Fruit fly (Drosophila melanogaster) whole organism, embryonic: ENCODE data around the gene Fbw5.

Source experiments
- Ada2b ChIP-seq: fragments of 200-800 bp; sonication (Bioruptor generic); IDR thresholded peaks from 2 replicates; pipeline ENCODE4 v1.3.6; 2022; ENCODE audit warnings: missing biosample characterization, missing genetic modification characterization
- Atf3 ChIP-seq: fragments of 200-800 bp; sonication (Bioruptor generic); optimal IDR thresholded peaks from 3 replicates; lab custom pipeline; 2016; ENCODE audit warnings: missing biosample characterization, missing genetic modification characterization
- Blimp-1 ChIP-seq: fragments of 200-800 bp; sonication (Bioruptor generic); optimal IDR thresholded peaks from 3 replicates; lab custom pipeline; 2018; ENCODE audit warnings: missing biosample characterization, missing genetic modification characterization, mild to moderate bottlenecking, moderate library complexity, missing genetic modification reagents
- CG10462 ChIP-seq: fragments of 200-800 bp; sonication (Bioruptor generic); optimal IDR thresholded peaks from 2 replicates; lab custom pipeline; 2016; ENCODE audit warnings: missing biosample characterization, missing genetic modification characterization
- CG12299 ChIP-seq: fragments of 200-800 bp; sonication (Bioruptor generic); optimal IDR thresholded peaks from 2 replicates; lab custom pipeline; 2018; ENCODE audit warnings: missing biosample characterization, mild to moderate bottlenecking, missing genetic modification characterization
- CG1233 ChIP-seq: fragments of 200-800 bp; sonication (Bioruptor generic); optimal IDR thresholded peaks from 4 replicates; lab custom pipeline; 2018; ENCODE audit warnings: missing biosample characterization, mild to moderate bottlenecking, missing genetic modification characterization
- CG12391 ChIP-seq: fragments of 200-800 bp; sonication (Bioruptor generic); optimal IDR thresholded peaks from 3 replicates; lab custom pipeline; 2018; ENCODE audit warnings: missing biosample characterization, mild to moderate bottlenecking, missing genetic modification characterization, moderate library complexity
- CG13287 ChIP-seq: fragments of 200-800 bp; sonication (Bioruptor generic); IDR thresholded peaks from 2 replicates; pipeline ENCODE4 v1.3.6; 2022; ENCODE audit warnings: missing biosample characterization, missing genetic modification characterization; ENCODE audit not compliant: partially characterized antibody
- CG13424 ChIP-seq: fragments of 200-800 bp; sonication (Bioruptor generic); optimal IDR thresholded peaks from 2 replicates; lab custom pipeline; 2019; ENCODE audit warnings: missing biosample characterization, mild to moderate bottlenecking, missing genetic modification characterization, moderate library complexity
- CG14441 ChIP-seq: fragments of 200-800 bp; sonication (Bioruptor generic); IDR thresholded peaks from 2 replicates; pipeline ENCODE4 v1.3.6; 2022; ENCODE audit warnings: missing biosample characterization, missing genetic modification characterization
- CG15479 ChIP-seq: fragments of 200-800 bp; sonication (Bioruptor generic); optimal IDR thresholded peaks from 3 replicates; lab custom pipeline; 2019; ENCODE audit warnings: missing biosample characterization, mild to moderate bottlenecking, missing genetic modification characterization, moderate library complexity
- CG15696 ChIP-seq: fragments of 200-800 bp; sonication (Bioruptor generic); optimal IDR thresholded peaks from 2 replicates; lab custom pipeline; 2019; ENCODE audit warnings: missing biosample characterization, mild to moderate bottlenecking, missing genetic modification characterization, moderate library complexity
- CG16815 ChIP-seq: fragments of 200-800 bp; sonication (Bioruptor generic); optimal IDR thresholded peaks from 3 replicates; lab custom pipeline; 2017; ENCODE audit warnings: missing biosample characterization, mild to moderate bottlenecking, missing genetic modification characterization
- CG17328 ChIP-seq: fragments of 200-800 bp; sonication (Bioruptor generic); IDR thresholded peaks from 2 replicates; pipeline ENCODE4 v1.3.6; 2022; ENCODE audit warnings: missing biosample characterization, missing genetic modification characterization
- CG31388 ChIP-seq: fragments of 200-800 bp; sonication (Bioruptor generic); optimal IDR thresholded peaks from 2 replicates; lab custom pipeline; 2016; ENCODE audit warnings: missing biosample characterization, missing genetic modification characterization
- CG4282 ChIP-seq: fragments of 200-800 bp; sonication (Bioruptor generic); optimal IDR thresholded peaks from 2 replicates; lab custom pipeline; 2016; ENCODE audit warnings: missing biosample characterization, missing genetic modification characterization
- CG6813 ChIP-seq: fragments of 200-800 bp; sonication (Bioruptor generic); optimal IDR thresholded peaks from 2 replicates; lab custom pipeline; 2017; ENCODE audit warnings: missing biosample characterization, missing genetic modification characterization, mild to moderate bottlenecking, moderate library complexity, missing genetic modification reagents
- CG7928 ChIP-seq: fragments of 200-800 bp; sonication (Bioruptor generic); optimal IDR thresholded peaks from 2 replicates; lab custom pipeline; 2017; ENCODE audit warnings: missing biosample characterization, mild to moderate bottlenecking, missing genetic modification characterization
- CG8388 ChIP-seq: fragments of 200-800 bp; sonication (Bioruptor generic); optimal IDR thresholded peaks from 2 replicates; lab custom pipeline; 2019; ENCODE audit warnings: missing biosample characterization, mild to moderate bottlenecking, missing genetic modification characterization, moderate library complexity
- Dip2 ChIP-seq: fragments of 200-800 bp; sonication (Bioruptor generic); IDR thresholded peaks from 2 replicates; pipeline ENCODE4 v1.3.6; 2022; ENCODE audit warnings: missing biosample characterization, missing genetic modification characterization
- H15 ChIP-seq: fragments of 200-800 bp; sonication (Bioruptor generic); IDR thresholded peaks from 3 replicates; pipeline ENCODE4 v1.3.6; 2022; ENCODE audit warnings: missing biosample characterization, missing genetic modification characterization
- HLH54F ChIP-seq: fragments of 200-800 bp; sonication (Bioruptor generic); optimal IDR thresholded peaks from 3 replicates; lab custom pipeline; 2016; ENCODE audit warnings: missing biosample characterization, missing genetic modification characterization
- HmgD ChIP-seq: fragments of 200-800 bp; sonication (Bioruptor generic); optimal IDR thresholded peaks from 3 replicates; lab custom pipeline; 2016; ENCODE audit warnings: missing biosample characterization, missing genetic modification characterization
- Lpt ChIP-seq: fragments of >200 bp; optimal IDR thresholded peaks from 2 replicates; lab custom pipeline; 2018; ENCODE audit warnings: missing biosample characterization, missing genetic modification characterization
- Meics ChIP-seq: fragments of 200-800 bp; sonication (Bioruptor generic); optimal IDR thresholded peaks from 2 replicates; lab custom pipeline; 2017; ENCODE audit warnings: missing biosample characterization, mild to moderate bottlenecking, missing genetic modification characterization
- Mes4 ChIP-seq: fragments of 200-800 bp; sonication (Bioruptor generic); optimal IDR thresholded peaks from 2 replicates; lab custom pipeline; 2016; ENCODE audit warnings: missing biosample characterization, missing genetic modification characterization
- Mrtf ChIP-seq: fragments of 200-800 bp; sonication (Bioruptor generic); IDR thresholded peaks from 3 replicates; pipeline ENCODE4 v1.3.6; 2022; ENCODE audit warnings: missing biosample characterization, missing genetic modification characterization
- NfI ChIP-seq: fragments of 200-800 bp; sonication (Bioruptor generic); optimal IDR thresholded peaks from 3 replicates; lab custom pipeline; 2018; ENCODE audit warnings: missing biosample characterization, mild to moderate bottlenecking, missing genetic modification characterization, moderate library complexity
- Stat92E ChIP-seq, 3 experiments: fragments of >200 bp in 2 of 3; fragments of 200-800 bp in 1 of 3; sonication (Bioruptor generic) in 1 of 3; optimal IDR thresholded peaks; 2 replicates each; lab custom pipeline; 2017 to 2019; ENCODE audit warnings: missing biosample characterization in 3 of 3, missing genetic modification characterization in 3 of 3, mild to moderate bottlenecking in 1 of 3, moderate library complexity in 1 of 3
- Xrp1 ChIP-seq: fragments of 200-800 bp; sonication (Bioruptor generic); IDR thresholded peaks from 2 replicates; pipeline ENCODE4 v1.3.6; 2022; ENCODE audit warnings: missing biosample characterization, missing genetic modification characterization
- caup ChIP-seq: fragments of 200-800 bp; sonication (Bioruptor generic); optimal IDR thresholded peaks from 3 replicates; lab custom pipeline; 2017; ENCODE audit warnings: missing biosample characterization, mild to moderate bottlenecking, missing genetic modification characterization, moderate library complexity; ENCODE audit not compliant: severe bottlenecking
- cg ChIP-seq: fragments of 200-800 bp; sonication (Bioruptor generic); optimal IDR thresholded peaks from 3 replicates; lab custom pipeline; 2019; ENCODE audit warnings: missing biosample characterization, mild to moderate bottlenecking, missing genetic modification characterization, moderate library complexity
- croc ChIP-seq: fragments of 200-800 bp; sonication (Bioruptor generic); conservative IDR thresholded peaks from 3 replicates; pipeline ENCODE4 v1.3.6; 2022; ENCODE audit warnings: missing biosample characterization, missing genetic modification characterization
- disco-r ChIP-seq: fragments of 200-800 bp; sonication (Bioruptor generic); optimal IDR thresholded peaks from 2 replicates; lab custom pipeline; 2016; ENCODE audit warnings: missing biosample characterization, missing genetic modification characterization
- fd96Cb ChIP-seq: fragments of 200-800 bp; sonication (Bioruptor generic); optimal IDR thresholded peaks from 2 replicates; lab custom pipeline; 2018; ENCODE audit warnings: missing biosample characterization, mild to moderate bottlenecking, missing genetic modification characterization, moderate library complexity
- gcm2 ChIP-seq: fragments of 200-800 bp; sonication (Bioruptor generic); optimal IDR thresholded peaks from 2 replicates; lab custom pipeline; 2016; ENCODE audit warnings: missing biosample characterization, missing genetic modification characterization
- gem ChIP-seq: fragments of 200-800 bp; sonication (Bioruptor generic); optimal IDR thresholded peaks from 2 replicates; lab custom pipeline; 2019; ENCODE audit warnings: missing biosample characterization, mild to moderate bottlenecking, missing genetic modification characterization, moderate library complexity
- gsb ChIP-seq: fragments of 200-800 bp; sonication (Bioruptor generic); IDR thresholded peaks from 2 replicates; pipeline ENCODE4 v1.3.6; 2022; ENCODE audit warnings: missing biosample characterization, missing genetic modification characterization
- gt ChIP-seq: fragments of 200-800 bp; sonication (Bioruptor generic); IDR thresholded peaks from 2 replicates; pipeline ENCODE4 v1.3.6; 2022; ENCODE audit warnings: missing biosample characterization, missing genetic modification characterization
- hth ChIP-seq: fragments of >200 bp; optimal IDR thresholded peaks from 2 replicates; lab custom pipeline; 2017; ENCODE audit warnings: inconsistent platforms
- nmo ChIP-seq: fragments of 200-800 bp; sonication (Bioruptor generic); optimal IDR thresholded peaks from 2 replicates; lab custom pipeline; 2018; ENCODE audit warnings: missing biosample characterization, mild to moderate bottlenecking, missing genetic modification characterization, moderate library complexity
- org-1 ChIP-seq: fragments of 200-800 bp; sonication (Bioruptor generic); optimal IDR thresholded peaks from 2 replicates; lab custom pipeline; 2017; ENCODE audit warnings: missing biosample characterization, missing genetic modification characterization
- phol ChIP-seq: fragments of 200-800 bp; sonication (Bioruptor generic); optimal IDR thresholded peaks from 3 replicates; lab custom pipeline; 2018; ENCODE audit warnings: missing biosample characterization, mild to moderate bottlenecking, missing genetic modification characterization, moderate library complexity
- pita ChIP-seq: fragments of 200-800 bp; sonication (Bioruptor generic); optimal IDR thresholded peaks from 2 replicates; lab custom pipeline; 2017; ENCODE audit warnings: missing biosample characterization, mild to moderate bottlenecking, missing genetic modification characterization
- scrt ChIP-seq: fragments of 200-800 bp; sonication (Bioruptor generic); optimal IDR thresholded peaks from 2 replicates; lab custom pipeline; 2018; ENCODE audit warnings: missing biosample characterization, mild to moderate bottlenecking, missing genetic modification characterization, moderate library complexity
- sens ChIP-seq: fragments of 200-800 bp; sonication (Bioruptor generic); peaks from one replicate; lab custom pipeline; 2016; ENCODE audit warnings: missing biosample characterization, missing genetic modification characterization
- sisA ChIP-seq: fragments of 200-800 bp; sonication (Bioruptor generic); IDR thresholded peaks from 2 replicates; pipeline ENCODE4 v1.3.6; 2022; ENCODE audit warnings: missing biosample characterization, missing genetic modification characterization
- zen2 ChIP-seq: fragments of 200-800 bp; sonication (Bioruptor generic); IDR thresholded peaks from 3 replicates; pipeline ENCODE4 v1.3.6; 2022; ENCODE audit warnings: missing biosample characterization, missing genetic modification characterization; ENCODE audit not compliant: partially characterized antibody

Gene Fbw5

DNA sequence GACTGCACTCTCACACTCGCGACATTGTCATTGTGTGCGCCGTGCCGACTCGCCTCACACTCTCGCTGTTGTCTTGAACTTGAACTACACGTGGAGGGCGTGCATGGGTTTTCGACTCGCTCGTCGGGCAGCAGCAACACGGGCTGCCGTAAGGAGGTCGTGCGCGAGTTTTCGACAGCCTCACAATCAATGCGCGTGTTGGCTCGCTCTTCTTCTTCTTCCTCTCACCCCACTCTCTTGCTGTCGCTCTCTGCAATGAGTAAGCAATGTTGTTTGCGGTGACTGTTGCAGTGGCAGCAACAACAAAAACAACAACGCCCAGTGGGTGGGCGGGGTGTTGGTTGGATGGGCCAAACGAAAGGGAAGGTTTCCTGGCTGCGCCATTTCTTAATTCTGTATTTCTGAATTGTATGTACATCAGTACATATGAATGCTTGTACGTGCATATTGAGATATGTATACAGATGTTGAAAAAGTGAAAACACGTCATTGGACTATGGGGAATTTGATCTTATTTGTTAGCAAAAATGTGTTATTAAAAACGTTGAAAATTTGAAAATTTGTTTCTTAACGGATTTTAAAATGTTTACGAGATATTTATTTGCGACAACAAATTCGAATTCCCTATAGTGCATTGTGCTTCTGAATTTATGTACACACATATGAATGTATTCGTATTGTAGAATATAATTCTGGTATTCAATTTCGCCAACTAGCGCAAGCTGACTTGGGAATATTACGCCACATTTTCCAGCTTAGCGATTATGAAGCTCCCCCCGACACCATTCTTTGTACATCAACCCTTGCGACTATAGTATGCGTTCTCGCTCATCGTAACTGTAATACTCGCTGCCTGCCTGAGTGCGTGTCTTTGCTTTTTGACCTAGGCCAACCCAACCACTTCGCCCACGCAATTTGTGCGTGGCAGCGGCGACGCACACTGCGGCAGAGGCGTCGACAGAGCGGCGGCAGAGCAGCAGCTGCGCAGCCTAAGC is 22.9 kb upstream of the Fbw5 start (continued):
- TF ChIP-seq croc (GFP tag; lab: Robert Waterston, UW) = no peak
- peak; percentile 38 for TF ChIP-seq CG8388 (GFP tag; lab: Kevin White, UChicago)
- no peak for TF ChIP-seq fd96Cb (tag; lab: Kevin White, UChicago)
- peak; percentile 97 for TF ChIP-seq Blimp-1 (GFP tag; lab: Kevin White, UChicago)
- no peak for TF ChIP-seq CG7928 (GFP tag; lab: Kevin White, UChicago)
- peak in 1 of 3 experiments; percentile 70 for TF ChIP-seq Stat92E (GFP tag; optimal IDR thresholded peaks at IDR 0.05; lab: Kevin White, UChicago)
- no peak for TF ChIP-seq gt (GFP tag; lab: Robert Waterston, UW)
- TF ChIP-seq Mrtf (GFP tag; lab: Robert Waterston, UW) = no peak
- peak; percentile 35 for TF ChIP-seq CG12391 (tag; lab: Kevin White, UChicago)
- TF ChIP-seq gsb (GFP tag; lab: Robert Waterston, UW) = no peak
- TF ChIP-seq sisA (GFP tag; lab: Robert Waterston, UW) = no peak
- no peak for TF ChIP-seq CG10462 (GFP tag; lab: Kevin White, UChicago)
- peak; percentile 90 for TF ChIP-seq HmgD (GFP tag; lab: Kevin White, UChicago)
- TF ChIP-seq CG6813 (GFP tag; lab: Kevin White, UChicago) = peak; percentile 42
- peak; percentile 44 for TF ChIP-seq org-1
- TF ChIP-seq Atf3 (GFP tag; lab: Kevin White, UChicago) = peak; percentile 11
- peak; percentile 91 for TF ChIP-seq sens (GFP tag; lab: Kevin White, UChicago)
- TF ChIP-seq HLH54F (GFP tag; lab: Kevin White, UChicago) = no peak
- no peak for TF ChIP-seq phol (tag; lab: Kevin White, UChicago)
- peak; percentile 67; the same call in 2 of the 3 replicates for TF ChIP-seq zen2 (GFP tag; lab: Robert Waterston, UW)
- 0 out of 2 replicates have a peak, but pooled peaks have one; percentile 26 for TF ChIP-seq Ada2b (GFP tag; lab: Robert Waterston, UW)
- peak; percentile 46 for TF ChIP-seq NfI
- TF ChIP-seq Meics (GFP tag; lab: Kevin White, UChicago) = peak; percentile 49
- peak; percentile 64; the same call in 1 of the 2 replicates for TF ChIP-seq CG13287 (GFP tag; lab: Robert Waterston, UW)
- TF ChIP-seq Dip2 = no peak
- TF ChIP-seq CG12299 (tag; lab: Kevin White, UChicago) = peak; percentile 13
- no peak for TF ChIP-seq gcm2 (GFP tag; lab: Kevin White, UChicago)
- no peak for TF ChIP-seq disco-r (GFP tag; lab: Kevin White, UChicago)
- TF ChIP-seq scrt (GFP tag; lab: Kevin White, UChicago) = peak; percentile 64
- no peak for TF ChIP-seq CG14441 (GFP tag; lab: Robert Waterston, UW)
- TF ChIP-seq Xrp1 (GFP tag; lab: Robert Waterston, UW) = 0 out of 2 replicates have a peak, but pooled peaks have one; percentile 5
- no peak for TF ChIP-seq H15
- peak; percentile 20 for TF ChIP-seq CG16815 (GFP tag; lab: Kevin White, UChicago)
- TF ChIP-seq Lpt (GFP tag; lab: Kevin White, UChicago) = no peak
- peak; percentile 8 for TF ChIP-seq CG1233 (GFP tag; lab: Kevin White, UChicago)
- TF ChIP-seq pita = no peak
- TF ChIP-seq cg (GFP tag; lab: Kevin White, UChicago) = peak; percentile 91
- peak; percentile 34 for TF ChIP-seq CG4282 (GFP tag; lab: Kevin White, UChicago)
- no peak for TF ChIP-seq Mes4 (GFP tag; lab: Kevin White, UChicago)
- TF ChIP-seq CG15696 (tag; lab: Kevin White, UChicago) = peak; percentile 1
- TF ChIP-seq hth (lab: Kevin White, UChicago) = no peak
- TF ChIP-seq CG13424 (tag; lab: Kevin White, UChicago) = no peak
- peak; percentile 35 for TF ChIP-seq caup (GFP tag; lab: Kevin White, UChicago)
- no peak for TF ChIP-seq CG31388
- peak; percentile 100 for TF ChIP-seq CG15479 (GFP tag; lab: Kevin White, UChicago)
- no peak for TF ChIP-seq CG17328 (GFP tag; lab: Robert Waterston, UW)
- TF ChIP-seq nmo (GFP tag; lab: Kevin White, UChicago) = peak; percentile 12
- TF ChIP-seq gem (tag; lab: Kevin White, UChicago) = peak; percentile 63
